Worm (Caenorhabditis elegans) whole organism, late embryonic: ENCODE data around the gene F22B5.5.
A peak's percentile ranks its signal among the peaks of the same experiment; 100 is the strongest.

Experiments
- C38D4.7 ChIP-seq: fragments of 200-800 bp; sonication (Bioruptor generic); optimal IDR thresholded peaks from 2 replicates; lab custom pipeline; 2018; ENCODE audit warnings: mild to moderate bottlenecking, missing genetic modification characterization, moderate library complexity, missing compliant biosample characterization
- F13H6.1 ChIP-seq: sonication (generic microtip); optimal IDR thresholded peaks from 2 replicates; lab custom pipeline; 2016; ENCODE audit warnings: missing genetic modification characterization, missing compliant biosample characterization
- K02D7.2 ChIP-seq: sonication (generic microtip); optimal IDR thresholded peaks from 2 replicates; lab custom pipeline; 2017; ENCODE audit warnings: mild to moderate bottlenecking, missing genetic modification characterization, missing compliant biosample characterization
- T23F11.4 ChIP-seq: fragments of 200-800 bp; sonication (Bioruptor generic); optimal IDR thresholded peaks from 2 replicates; lab custom pipeline; 2018; ENCODE audit warnings: mild to moderate bottlenecking, missing genetic modification characterization, missing compliant biosample characterization
- Y22D7AL.16 ChIP-seq: sonication (generic microtip); optimal IDR thresholded peaks from 2 replicates; lab custom pipeline; 2016; ENCODE audit warnings: missing genetic modification characterization, missing compliant biosample characterization
- ahr-1 ChIP-seq: sonication (generic microtip); optimal IDR thresholded peaks from 2 replicates; lab custom pipeline; 2016; ENCODE audit warnings: missing genetic modification characterization, missing compliant biosample characterization
- ceh-14 ChIP-seq: sonication (generic microtip); optimal IDR thresholded peaks from 2 replicates; lab custom pipeline; 2016; ENCODE audit warnings: missing genotype, missing genetic modification characterization, missing compliant biosample characterization
- ceh-18 ChIP-seq: sonication (generic microtip); optimal IDR thresholded peaks from 2 replicates; lab custom pipeline; 2016; ENCODE audit warnings: missing genetic modification characterization, missing compliant biosample characterization
- ceh-19 ChIP-seq: fragments of 200-800 bp; sonication (Bioruptor generic); optimal IDR thresholded peaks from 2 replicates; lab custom pipeline; 2018; ENCODE audit warnings: mild to moderate bottlenecking, missing genetic modification characterization, missing compliant biosample characterization
- ceh-2 ChIP-seq: sonication (generic microtip); optimal IDR thresholded peaks from 2 replicates; lab custom pipeline; 2016; ENCODE audit warnings: missing genotype, missing genetic modification characterization, missing compliant biosample characterization
- ceh-31 ChIP-seq: sonication (generic microtip); optimal IDR thresholded peaks from 2 replicates; lab custom pipeline; 2016; ENCODE audit warnings: missing genetic modification characterization, missing compliant biosample characterization
- ceh-34 ChIP-seq: sonication (generic microtip); optimal IDR thresholded peaks from 2 replicates; lab custom pipeline; 2016; ENCODE audit warnings: mild to moderate bottlenecking, missing genetic modification characterization, missing compliant biosample characterization
- ceh-45 ChIP-seq: fragments of 200-800 bp; sonication (Bioruptor generic); IDR thresholded peaks from 2 replicates; pipeline ENCODE4 v1.3.6; 2022; ENCODE audit warnings: missing genetic modification reagents, missing genetic modification characterization, missing compliant biosample characterization
- ceh-6 ChIP-seq: fragments of 200-800 bp; sonication (Bioruptor generic); optimal IDR thresholded peaks from 2 replicates; lab custom pipeline; 2018; ENCODE audit warnings: mild to moderate bottlenecking, missing genetic modification characterization, missing compliant biosample characterization
- dve-1 ChIP-seq: sonication (generic microtip); optimal IDR thresholded peaks from 2 replicates; lab custom pipeline; 2017; ENCODE audit warnings: antibody characterized with exemption, mild to moderate bottlenecking, missing genetic modification characterization, missing compliant biosample characterization
- elt-2 ChIP-seq: sonication (generic microtip); optimal IDR thresholded peaks from 2 replicates; lab custom pipeline; 2016; ENCODE audit warnings: missing genetic modification reagents, missing genetic modification characterization, missing compliant biosample characterization
- ets-4 ChIP-seq: sonication (generic microtip); optimal IDR thresholded peaks from 2 replicates; lab custom pipeline; 2016; ENCODE audit warnings: missing genetic modification characterization, missing compliant biosample characterization
- fax-1 ChIP-seq: sonication (generic microtip); optimal IDR thresholded peaks from 2 replicates; lab custom pipeline; 2016; ENCODE audit warnings: missing genotype, missing genetic modification characterization, missing compliant biosample characterization
- fkh-6 ChIP-seq: sonication (generic microtip); optimal IDR thresholded peaks from 2 replicates; lab custom pipeline; 2016; ENCODE audit warnings: missing genetic modification characterization, missing compliant biosample characterization
- hlh-13 ChIP-seq: fragments of 200-800 bp; sonication (Bioruptor generic); optimal IDR thresholded peaks from 2 replicates; lab custom pipeline; 2018; ENCODE audit warnings: mild to moderate bottlenecking, missing genetic modification characterization, missing compliant biosample characterization
- hlh-6 ChIP-seq: sonication (generic microtip); optimal IDR thresholded peaks from 2 replicates; lab custom pipeline; 2016; ENCODE audit warnings: missing genotype, missing genetic modification characterization, missing compliant biosample characterization
- hlh-8 ChIP-seq: sonication (generic microtip); optimal IDR thresholded peaks from 2 replicates; lab custom pipeline; 2016; ENCODE audit warnings: missing genotype, missing genetic modification characterization, missing compliant biosample characterization
- lin-11 ChIP-seq: fragments of 200-800 bp; sonication (Bioruptor generic); optimal IDR thresholded peaks from 2 replicates; lab custom pipeline; 2018; ENCODE audit warnings: mild to moderate bottlenecking, missing genetic modification characterization, missing compliant biosample characterization
- madf-2 ChIP-seq: sonication (generic microtip); optimal IDR thresholded peaks from 2 replicates; lab custom pipeline; 2017; ENCODE audit warnings: missing genetic modification characterization, missing compliant biosample characterization
- nfya-1 ChIP-seq: sonication (generic microtip); optimal IDR thresholded peaks from 2 replicates; lab custom pipeline; 2017; ENCODE audit warnings: missing genetic modification characterization, mild to moderate bottlenecking, missing compliant biosample characterization, antibody characterized with exemption, moderate library complexity
- nhr-11 ChIP-seq: fragments of 150-350 bp; optimal IDR thresholded peaks from 2 replicates; lab custom pipeline; 2014; ENCODE audit warnings: missing biosample characterization, missing genetic modification characterization
- npax-4 ChIP-seq: sonication (generic microtip); optimal IDR thresholded peaks from 2 replicates; lab custom pipeline; 2016; ENCODE audit warnings: missing genetic modification characterization, missing compliant biosample characterization
- odd-2 ChIP-seq: sonication (generic microtip); optimal IDR thresholded peaks from 2 replicates; lab custom pipeline; 2017; ENCODE audit warnings: antibody characterized with exemption, mild to moderate bottlenecking, missing genetic modification characterization, missing compliant biosample characterization
- pax-1 ChIP-seq: fragments of 150-350 bp; optimal IDR thresholded peaks from 2 replicates; lab custom pipeline; 2014; ENCODE audit warnings: missing biosample characterization, missing genetic modification characterization
- pha-2 ChIP-seq: sonication (generic microtip); optimal IDR thresholded peaks from 2 replicates; lab custom pipeline; 2017; ENCODE audit warnings: mild to moderate bottlenecking, missing genetic modification characterization, missing compliant biosample characterization
- pha-4 ChIP-seq: fragments of 150-350 bp; optimal IDR thresholded peaks from 2 replicates; lab custom pipeline; 2018; ENCODE audit warnings: missing biosample characterization, missing genetic modification reagents, missing genetic modification characterization
- pqm-1 ChIP-seq: sonication (generic microtip); optimal IDR thresholded peaks from 2 replicates; lab custom pipeline; 2016; ENCODE audit warnings: missing genetic modification characterization, missing compliant biosample characterization
- pros-1 ChIP-seq: fragments of 150-350 bp; optimal IDR thresholded peaks from 2 replicates; lab custom pipeline; 2014; ENCODE audit warnings: missing biosample characterization, missing genetic modification reagents, missing genetic modification characterization
- rnt-1 ChIP-seq: sonication (generic microtip); optimal IDR thresholded peaks from 2 replicates; lab custom pipeline; 2016; ENCODE audit warnings: missing genetic modification characterization, missing compliant biosample characterization
- sdc-2 ChIP-seq: sonication (generic microtip); optimal IDR thresholded peaks from 2 replicates; lab custom pipeline; 2016; ENCODE audit warnings: missing genotype, missing genetic modification characterization, missing compliant biosample characterization
- sox-2 ChIP-seq: fragments of 200-800 bp; sonication (Bioruptor generic); IDR thresholded peaks from 2 replicates; pipeline ENCODE4 v1.3.6; 2022; ENCODE audit warnings: missing genetic modification reagents, missing genetic modification characterization, missing compliant biosample characterization
- sox-4 ChIP-seq: sonication (generic microtip); optimal IDR thresholded peaks from 2 replicates; lab custom pipeline; 2017; ENCODE audit warnings: mild to moderate bottlenecking, missing genetic modification characterization, inconsistent platforms, missing compliant biosample characterization
- syd-9 ChIP-seq: sonication (generic microtip); optimal IDR thresholded peaks from 2 replicates; lab custom pipeline; 2016; ENCODE audit warnings: mild to moderate bottlenecking, missing genetic modification characterization, moderate library complexity, missing compliant biosample characterization
- tbx-2 ChIP-seq: sonication (generic microtip); optimal IDR thresholded peaks from 2 replicates; lab custom pipeline; 2016; ENCODE audit warnings: missing genetic modification characterization, missing compliant biosample characterization
- ttx-3 ChIP-seq: sonication (generic microtip); optimal IDR thresholded peaks from 2 replicates; lab custom pipeline; 2016; ENCODE audit warnings: missing genetic modification reagents, missing genetic modification characterization, missing compliant biosample characterization
- unc-42 ChIP-seq: sonication (generic microtip); optimal IDR thresholded peaks from 2 replicates; lab custom pipeline; 2016; ENCODE audit warnings: missing genotype, missing genetic modification characterization, missing compliant biosample characterization
- unc-55 ChIP-seq: sonication (generic microtip); optimal IDR thresholded peaks from 2 replicates; lab custom pipeline; 2017; ENCODE audit warnings: missing biosample characterization, missing genetic modification reagents, missing genetic modification characterization
- zip-5 ChIP-seq: sonication (generic microtip); optimal IDR thresholded peaks from 2 replicates; lab custom pipeline; 2016; ENCODE audit warnings: missing genetic modification characterization, missing compliant biosample characterization

F22B5.5 gene

ce11 chrII:8454513-8454912 lies at the start of gene F22B5.5:
TSS of gene F22B5.5 (minus strand) at chrII:8454613.
- TF ChIP-seq hlh-13 (GFP tag; lab: Kevin White, UChicago) (no peak), ceh-6 (GFP tag; lab: Kevin White, UChicago) (no peak), pha-2 (tag; lab: Kevin White, UChicago) (no peak), ceh-19 (no peak), ahr-1 (tag; lab: Kevin White, UChicago) (no peak), pha-4 (tag; lab: Kevin White, UChicago) (no peak), sdc-2 (tag; lab: Kevin White, UChicago) (no peak), sox-4 (tag; lab: Kevin White, UChicago) (no peak)

- TF ChIP-seq ceh-6 (GFP tag; lab: Kevin White, UChicago) (no peak), F13H6.1 (tag; lab: Kevin White, UChicago) (no peak), tbx-2 (tag; lab: Kevin White, UChicago) (peak; percentile 46), ets-4 (no peak), syd-9 (tag; lab: Kevin White, UChicago) (peak; percentile 21), elt-2 (no peak), nhr-11 (no peak), sox-2 (no peak), odd-2 (tag; lab: Kevin White, UChicago) (no peak), ceh-14 (tag; lab: Kevin White, UChicago) (no peak), madf-2 (tag; lab: Kevin White, UChicago) (no peak), pax-1 (tag; lab: Kevin White, UChicago) (no peak), lin-11 (tag; lab: Kevin White, UChicago) (no peak), ceh-18 (tag; lab: Kevin White, UChicago) (peak; percentile 88), sdc-2 (tag; lab: Kevin White, UChicago) (peak; percentile 15), rnt-1 (peak; percentile 63), pros-1 (tag; lab: Kevin White, UChicago) (no peak), dve-1 (no peak), ceh-45 (GFP tag; lab: Robert Waterston, UW) (no peak), pqm-1 (tag; lab: Kevin White, UChicago) (no peak), ceh-2 (peak; percentile 2), Y22D7AL.16 (tag; lab: Kevin White, UChicago) (no peak), T23F11.4 (GFP tag; lab: Kevin White, UChicago) (no peak), nfya-1 (tag; lab: Kevin White, UChicago) (peak; percentile 36), ahr-1 (tag; lab: Kevin White, UChicago) (no peak), C38D4.7 (no peak), K02D7.2 (tag; lab: Kevin White, UChicago) (no peak), ttx-3 (tag; lab: Kevin White, UChicago) (no peak), ceh-34 (tag; lab: Kevin White, UChicago) (peak; percentile 54), unc-55 (GFP tag; lab: Kevin White, UChicago) (peak; percentile 34), hlh-6 (tag; lab: Kevin White, UChicago) (no peak), zip-5 (tag; lab: Kevin White, UChicago) (no peak), npax-4 (tag; lab: Kevin White, UChicago) (no peak), fax-1 (no peak), ceh-19 (no peak), ceh-31 (peak; percentile 8), hlh-8 (tag; lab: Kevin White, UChicago) (peak; percentile 64), unc-42 (tag; lab: Kevin White, UChicago) (no peak), fkh-6 (tag; lab: Kevin White, UChicago) (no peak)
Measured at ce11 chrII:8499021-8499420, 44.6 kb upstream of the F22B5.5 start.
